Fruit fly (Drosophila melanogaster) whole organism, embryonic: ENCODE data around the gene Elba3.
"Not testable (repeated sequence)": the region's sequence is repeated elsewhere in the genome, so short reads cannot be mapped to it uniquely, and the experiment has no call there.

Experiments
- CG3838 ChIP-seq: fragments of 200-800 bp; sonication (Bioruptor generic); optimal IDR thresholded peaks from 3 replicates; lab custom pipeline; 2016; ENCODE audit warnings: missing biosample characterization, missing genetic modification characterization
- Dbx ChIP-seq: fragments of 200-800 bp; sonication (Bioruptor generic); IDR thresholded peaks from 3 replicates; pipeline ENCODE4 v1.3.6; 2022; ENCODE audit warnings: missing biosample characterization, missing genetic modification characterization
- nerfin-2 ChIP-seq: fragments of 200-800 bp; sonication (Bioruptor generic); IDR thresholded peaks from 2 replicates; pipeline ENCODE4 v1.3.6; 2022; ENCODE audit warnings: missing biosample characterization, missing genetic modification characterization; ENCODE audit not compliant: partially characterized antibody
- repo ChIP-seq: fragments of 200-800 bp; sonication (Bioruptor generic); optimal IDR thresholded peaks from 2 replicates; lab custom pipeline; 2016; ENCODE audit warnings: missing biosample characterization, missing genetic modification characterization
- sna ChIP-seq: fragments of 200-800 bp; sonication (Bioruptor generic); IDR thresholded peaks from 2 replicates; pipeline ENCODE4 v1.3.6; 2022; ENCODE audit warnings: missing biosample characterization, missing genetic modification characterization; ENCODE audit not compliant: partially characterized antibody

DNA sequence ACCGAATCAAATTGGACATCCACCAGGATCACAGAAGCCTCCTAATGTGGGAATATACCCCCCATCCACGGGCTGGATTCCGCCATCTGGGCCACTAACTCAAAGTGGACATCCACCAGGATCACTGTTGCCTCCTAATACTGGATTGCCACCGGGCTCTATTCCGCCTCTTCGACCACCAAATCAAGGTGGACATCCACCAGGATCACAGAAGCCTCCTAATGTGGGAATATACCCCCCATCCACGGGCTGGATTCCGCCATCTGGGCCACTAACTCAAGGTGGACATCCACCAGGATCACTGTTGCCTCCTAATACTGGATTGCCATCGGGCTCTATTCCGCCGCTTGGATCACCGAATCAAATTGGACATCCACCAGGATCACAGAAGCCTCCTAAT lies 42.3 kb upstream of the Elba3 start:
- not testable (repeated sequence) for TF ChIP-seq nerfin-2; Dbx; repo (GFP tag; lab: Kevin White, UChicago); CG3838; sna
